Worm (Caenorhabditis elegans) whole organism, L2 larva: ENCODE results near the gene C45G9.2.

ENCODE experiments used
- nhr-237 ChIP-seq: fragments of 150-350 bp; optimal IDR thresholded peaks from 2 replicates; lab custom pipeline; 2014; ENCODE audit warnings: missing biosample characterization, missing genetic modification characterization
- snpc-4 ChIP-seq: fragments of 150-350 bp; optimal IDR thresholded peaks from 2 replicates; lab custom pipeline; 2014; ENCODE audit warnings: missing biosample characterization, missing genetic modification characterization
- ztf-11 ChIP-seq: sonication (generic microtip); optimal IDR thresholded peaks from 2 replicates; lab custom pipeline; 2017; ENCODE audit warnings: missing biosample characterization, missing genetic modification characterization

- TF ChIP-seq nhr-237 (no peak), snpc-4 (tag; lab: Kevin White, UChicago) (no peak), ztf-11 (tag; lab: Kevin White, UChicago) (no peak)
Measured at ce11 chrIII:5096741-5097140, 27.9 kb downstream of the C45G9.2 start.
